Fruit fly (Drosophila melanogaster) whole organism, embryonic: ENCODE data around the gene CG12594.

Experiments
- Atf3 ChIP-seq: fragments of 200-800 bp; sonication (Bioruptor generic); optimal IDR thresholded peaks from 3 replicates; lab custom pipeline; 2016; ENCODE audit warnings: missing biosample characterization, missing genetic modification characterization
- Awh ChIP-seq: fragments of 200-800 bp; sonication (Bioruptor generic); IDR thresholded peaks from 2 replicates; pipeline ENCODE4, ENCODE4 v1.3.6; 2022; ENCODE audit warnings: missing biosample characterization, missing genetic modification characterization
- Bteb2 ChIP-seq: fragments of 200-800 bp; sonication (Bioruptor generic); optimal IDR thresholded peaks from 2 replicates; lab custom pipeline; 2016; ENCODE audit warnings: missing biosample characterization, missing genetic modification characterization
- CG10267 ChIP-seq: fragments of 200-800 bp; sonication (Bioruptor generic); optimal IDR thresholded peaks from 2 replicates; lab custom pipeline; 2018; ENCODE audit warnings: missing biosample characterization, mild to moderate bottlenecking, missing genetic modification characterization, moderate library complexity
- CG11560 ChIP-seq: fragments of 200-800 bp; sonication (Bioruptor generic); IDR thresholded peaks from 3 replicates; pipeline ENCODE4 v1.3.6; 2022; ENCODE audit warnings: missing biosample characterization, missing genetic modification characterization
- CG11695 ChIP-seq: fragments of 200-800 bp; sonication (Bioruptor generic); IDR thresholded peaks from 3 replicates; pipeline ENCODE4 v1.3.6; 2022; ENCODE audit warnings: missing biosample characterization, missing genetic modification characterization
- CG14710 ChIP-seq: fragments of 200-800 bp; sonication (Bioruptor generic); optimal IDR thresholded peaks from 3 replicates; lab custom pipeline; 2019; ENCODE audit warnings: missing biosample characterization, mild to moderate bottlenecking, missing genetic modification characterization, moderate library complexity
- CG15514 ChIP-seq: fragments of 200-800 bp; sonication (Bioruptor generic); optimal IDR thresholded peaks from 3 replicates; lab custom pipeline; 2017; ENCODE audit warnings: missing biosample characterization, missing genetic modification characterization, mild to moderate bottlenecking, moderate library complexity, missing genetic modification reagents
- CG17186 ChIP-seq: fragments of 200-800 bp; sonication (Bioruptor generic); optimal IDR thresholded peaks from 3 replicates; lab custom pipeline; 2017; ENCODE audit warnings: missing biosample characterization, missing genetic modification reagents, missing genetic modification characterization
- CG17612 ChIP-seq: fragments of 200-800 bp; sonication (Bioruptor generic); IDR thresholded peaks from 2 replicates; pipeline ENCODE4 v1.3.6; 2022; ENCODE audit warnings: missing biosample characterization, missing genetic modification characterization
- CG18262 ChIP-seq: fragments of 200-800 bp; optimal IDR thresholded peaks from 3 replicates; lab custom pipeline; 2019; ENCODE audit warnings: missing biosample characterization, mild to moderate bottlenecking, missing genetic modification characterization, moderate library complexity
- CG2129 ChIP-seq: fragments of 200-800 bp; sonication (Bioruptor generic); IDR thresholded peaks from 2 replicates; pipeline ENCODE4 v1.3.6; 2022; ENCODE audit warnings: missing biosample characterization, missing genetic modification characterization; ENCODE audit not compliant: partially characterized antibody
- CG31365 ChIP-seq: fragments of 200-800 bp; sonication (Bioruptor generic); optimal IDR thresholded peaks from 2 replicates; lab custom pipeline; 2018; ENCODE audit warnings: missing biosample characterization, mild to moderate bottlenecking, missing genetic modification characterization
- CG31388 ChIP-seq: fragments of 200-800 bp; sonication (Bioruptor generic); optimal IDR thresholded peaks from 2 replicates; lab custom pipeline; 2016; ENCODE audit warnings: missing biosample characterization, missing genetic modification characterization
- CG34224 ChIP-seq: fragments of 200-800 bp; sonication (Bioruptor generic); IDR thresholded peaks from 3 replicates; pipeline ENCODE4 v1.3.6; 2022; ENCODE audit warnings: missing biosample characterization, missing genetic modification characterization; ENCODE audit not compliant: partially characterized antibody
- CG34376 ChIP-seq: fragments of 200-800 bp; sonication (Bioruptor generic); optimal IDR thresholded peaks from 2 replicates; lab custom pipeline; 2018; ENCODE audit warnings: missing biosample characterization, mild to moderate bottlenecking, missing genetic modification characterization
- CG3995 ChIP-seq: fragments of 200-800 bp; sonication (Bioruptor generic); optimal IDR thresholded peaks from 3 replicates; lab custom pipeline; 2016; ENCODE audit warnings: missing biosample characterization, missing genetic modification characterization
- CG4328 ChIP-seq: fragments of 200-800 bp; sonication (Bioruptor generic); optimal IDR thresholded peaks from 3 replicates; lab custom pipeline; 2017; ENCODE audit warnings: missing biosample characterization, missing genetic modification reagents, missing genetic modification characterization
- CG4617 ChIP-seq: fragments of 200-800 bp; sonication (Bioruptor generic); optimal IDR thresholded peaks from 3 replicates; lab custom pipeline; 2016; ENCODE audit warnings: missing biosample characterization, missing genetic modification characterization, borderline replicate concordance
- CG7556 ChIP-seq: fragments of 200-800 bp; sonication (Bioruptor generic); optimal IDR thresholded peaks from 2 replicates; lab custom pipeline; 2017; ENCODE audit warnings: missing biosample characterization, mild to moderate bottlenecking, missing genetic modification characterization
- CG8388 ChIP-seq: fragments of 200-800 bp; sonication (Bioruptor generic); optimal IDR thresholded peaks from 2 replicates; lab custom pipeline; 2019; ENCODE audit warnings: missing biosample characterization, mild to moderate bottlenecking, missing genetic modification characterization, moderate library complexity
- CG9437 ChIP-seq: fragments of 200-800 bp; sonication (Bioruptor generic); optimal IDR thresholded peaks from 2 replicates; lab custom pipeline; 2018; ENCODE audit warnings: missing biosample characterization, mild to moderate bottlenecking, missing genetic modification characterization
- CG9609 ChIP-seq: fragments of 200-800 bp; sonication (Bioruptor generic); optimal IDR thresholded peaks from 3 replicates; lab custom pipeline; 2016; ENCODE audit warnings: missing biosample characterization, missing genetic modification characterization
- CG9817 ChIP-seq: fragments of 200-800 bp; sonication (Bioruptor generic); optimal IDR thresholded peaks from 2 replicates; lab custom pipeline; 2018; ENCODE audit warnings: missing biosample characterization, mild to moderate bottlenecking, missing genetic modification characterization, moderate library complexity
- D ChIP-seq, 2 experiments: fragments of 200-800 bp in 1 of 2; fragments of >200 bp in 1 of 2; sonication (Bioruptor generic) in 1 of 2; optimal IDR thresholded peaks; 2 replicates in 1 of 2; 3 replicates in 1 of 2; lab custom pipeline; 2017; ENCODE audit warnings: mild to moderate bottlenecking in 1 of 2, missing biosample characterization in 1 of 2, missing genetic modification characterization in 1 of 2, missing genetic modification reagents in 1 of 2
- Dip2 ChIP-seq: fragments of 200-800 bp; sonication (Bioruptor generic); IDR thresholded peaks from 2 replicates; pipeline ENCODE4 v1.3.6; 2022; ENCODE audit warnings: missing biosample characterization, missing genetic modification characterization
- Dip3 ChIP-seq: fragments of 200-800 bp; sonication (Bioruptor generic); optimal IDR thresholded peaks from 3 replicates; lab custom pipeline; 2016; ENCODE audit warnings: missing biosample characterization, missing genetic modification characterization
- E2f1 ChIP-seq: fragments of 200-800 bp; sonication (Bioruptor generic); IDR thresholded peaks from 2 replicates; pipeline ENCODE4 v1.3.6; 2022; ENCODE audit warnings: missing biosample characterization, missing genetic modification characterization
- E2f2 ChIP-seq: fragments of 200-800 bp; sonication (Bioruptor generic); IDR thresholded peaks from 2 replicates; pipeline ENCODE4 v1.3.6; 2022; ENCODE audit warnings: missing biosample characterization, missing genetic modification characterization
- HLHmδ ChIP-seq: fragments of 200-800 bp; sonication (Bioruptor generic); optimal IDR thresholded peaks from 2 replicates; lab custom pipeline; 2018; ENCODE audit warnings: missing biosample characterization, mild to moderate bottlenecking, missing genetic modification characterization, moderate library complexity
- Hey ChIP-seq: fragments of 200-800 bp; sonication (Bioruptor generic); optimal IDR thresholded peaks from 3 replicates; lab custom pipeline; 2018; ENCODE audit warnings: missing biosample characterization, mild to moderate bottlenecking, missing genetic modification characterization
- Hr39 ChIP-seq: fragments of >200 bp; optimal IDR thresholded peaks from 2 replicates; lab custom pipeline; 2017
- Myb ChIP-seq: fragments of 200-800 bp; sonication (Bioruptor generic); optimal IDR thresholded peaks from 2 replicates; lab custom pipeline; 2016; ENCODE audit warnings: missing biosample characterization, missing genetic modification characterization
- NC2β ChIP-seq: fragments of 200-800 bp; sonication (Bioruptor generic); optimal IDR thresholded peaks from 2 replicates; lab custom pipeline; 2016; ENCODE audit warnings: missing biosample characterization, missing genetic modification characterization
- Nf-YA ChIP-seq: fragments of 200-800 bp; sonication (Bioruptor generic); IDR thresholded peaks from 2 replicates; pipeline ENCODE4 v1.3.6; 2022; ENCODE audit warnings: missing biosample characterization, missing genetic modification characterization
- Opbp ChIP-seq: fragments of 200-800 bp; sonication (Bioruptor generic); IDR thresholded peaks from 3 replicates; pipeline ENCODE4 v1.3.6; 2022; ENCODE audit warnings: missing biosample characterization, missing genetic modification characterization; ENCODE audit not compliant: partially characterized antibody
- Ptx1 ChIP-seq: fragments of 200-800 bp; sonication (Bioruptor generic); IDR thresholded peaks from 2 replicates; pipeline ENCODE4 v1.3.6; 2022; ENCODE audit warnings: missing biosample characterization, missing genetic modification characterization
- Rfx ChIP-seq: fragments of 200-800 bp; sonication (Bioruptor generic); IDR thresholded peaks from 2 replicates; pipeline ENCODE4 v1.3.6; 2022; ENCODE audit warnings: missing biosample characterization, missing genetic modification characterization
- YL-1 ChIP-seq: fragments of 200-800 bp; sonication (Bioruptor generic); optimal IDR thresholded peaks from 3 replicates; lab custom pipeline; 2017; ENCODE audit warnings: missing biosample characterization, mild to moderate bottlenecking, missing genetic modification characterization
- dysf ChIP-seq: fragments of 200-800 bp; sonication (Bioruptor generic); IDR thresholded peaks from 3 replicates; pipeline ENCODE4 v1.3.6; 2022; ENCODE audit warnings: missing biosample characterization, missing genetic modification characterization
- gfzf ChIP-seq: fragments of 200-800 bp; sonication (Bioruptor generic); optimal IDR thresholded peaks from 2 replicates; lab custom pipeline; 2016; ENCODE audit warnings: missing biosample characterization, mild to moderate bottlenecking, missing genetic modification characterization, moderate library complexity
- ham ChIP-seq: fragments of 200-800 bp; sonication (Bioruptor generic); IDR thresholded peaks from 2 replicates; pipeline ENCODE4 v1.3.6; 2022; ENCODE audit warnings: missing biosample characterization, missing genetic modification characterization
- insv ChIP-seq, 2 experiments: fragments of 200-800 bp; sonication (Bioruptor generic); optimal IDR thresholded peaks; 3 replicates each; lab custom pipeline; 2016 to 2018; ENCODE audit warnings: missing biosample characterization in 2 of 2, missing genetic modification characterization in 2 of 2
- mld ChIP-seq: fragments of 200-800 bp; sonication (Bioruptor generic); IDR thresholded peaks from 3 replicates; pipeline ENCODE4 v1.3.6; 2022; ENCODE audit warnings: missing biosample characterization, missing genetic modification characterization; ENCODE audit not compliant: partially characterized antibody
- salm ChIP-seq: fragments of 200-800 bp; sonication (Bioruptor generic); optimal IDR thresholded peaks from 2 replicates; lab custom pipeline; 2018; ENCODE audit warnings: missing biosample characterization, mild to moderate bottlenecking, missing genetic modification characterization
- scrt ChIP-seq: fragments of 200-800 bp; sonication (Bioruptor generic); optimal IDR thresholded peaks from 2 replicates; lab custom pipeline; 2018; ENCODE audit warnings: missing biosample characterization, mild to moderate bottlenecking, missing genetic modification characterization, moderate library complexity
- sisA ChIP-seq: fragments of 200-800 bp; sonication (Bioruptor generic); IDR thresholded peaks from 2 replicates; pipeline ENCODE4 v1.3.6; 2022; ENCODE audit warnings: missing biosample characterization, missing genetic modification characterization
- slou ChIP-seq: fragments of 200-800 bp; sonication (Bioruptor generic); optimal IDR thresholded peaks from 3 replicates; lab custom pipeline; 2016; ENCODE audit warnings: missing biosample characterization, missing genetic modification characterization
- wdn ChIP-seq: fragments of 200-800 bp; sonication (Bioruptor generic); IDR thresholded peaks from 2 replicates; pipeline ENCODE4 v1.3.6; 2022; ENCODE audit warnings: missing biosample characterization, missing genetic modification characterization
- yki ChIP-seq: fragments of >200 bp; optimal IDR thresholded peaks from 3 replicates; lab custom pipeline; 2018
- z ChIP-seq: fragments of 200-800 bp; sonication (Bioruptor generic); IDR thresholded peaks from 3 replicates; pipeline ENCODE4 v1.3.6; 2022; ENCODE audit warnings: missing biosample characterization, missing genetic modification characterization

CG12594 gene

DNA sequence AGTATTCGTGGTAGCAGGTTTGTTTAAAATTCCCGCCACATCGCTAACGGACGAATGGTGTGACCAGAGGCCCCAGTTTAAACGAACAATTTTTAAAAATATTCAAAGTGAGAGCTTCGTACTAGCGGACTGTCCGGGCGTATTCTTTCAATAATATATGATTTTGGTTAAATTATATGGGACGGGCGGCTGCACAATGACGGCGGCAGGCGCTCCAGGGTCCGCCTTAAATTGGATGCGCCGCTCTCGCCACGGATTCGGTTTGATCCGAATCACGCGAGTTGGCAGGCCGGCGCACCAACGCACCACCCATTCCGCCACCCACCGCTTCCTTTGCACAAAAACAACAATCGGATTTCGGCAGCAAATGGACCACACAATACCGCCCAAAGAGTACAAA lies 13.8 kb downstream of the CG12594 start, which contains the start of gene CG14721 (continued):
- TF ChIP-seq mld (GFP tag; lab: Robert Waterston, UW) (no peak), CG15514 (GFP tag; lab: Kevin White, UChicago) (peak; percentile 86), Hey (tag; lab: Kevin White, UChicago) (no peak), CG11695 (GFP tag; lab: Robert Waterston, UW) (0 out of 3 replicates have a peak, but pooled peaks have one; percentile 32), CG11560 (tag; lab: Robert Waterston, UW) (peak; percentile 45; the same call in 1 of the 3 replicates), Bteb2 (GFP tag; lab: Kevin White, UChicago) (no peak), yki (lab: Kevin White, UChicago) (no peak), E2f1 (GFP tag; lab: Robert Waterston, UW) (no peak), HLHmδ (no peak), salm (tag; lab: Kevin White, UChicago) (no peak), Ptx1 (GFP tag; lab: Robert Waterston, UW) (0 out of 2 replicates have a peak, but pooled peaks have one; percentile 17), CG2129 (GFP tag; lab: Robert Waterston, UW) (no peak), slou (GFP tag; lab: Kevin White, UChicago) (no peak), CG9817 (tag; lab: Kevin White, UChicago) (no peak), D (optimal IDR thresholded peaks at IDR 0.05; lab: Kevin White, UChicago) (no peak), D (GFP tag; optimal IDR thresholded peaks at IDR 0.05; lab: Kevin White, UChicago) (no peak), CG18262 (tag; lab: Kevin White, UChicago) (no peak), CG4328 (GFP tag; lab: Kevin White, UChicago) (no peak), Nf-YA (no peak), CG34224 (GFP tag; lab: Robert Waterston, UW) (peak; percentile 52; the same call in 2 of the 3 replicates), Atf3 (GFP tag; lab: Kevin White, UChicago) (no peak), wdn (GFP tag; lab: Robert Waterston, UW) (no peak), E2f2 (GFP tag; lab: Robert Waterston, UW) (peak; percentile 96), CG31388 (GFP tag; lab: Kevin White, UChicago) (no peak), NC2β (GFP tag; lab: Kevin White, UChicago) (peak; percentile 18), Dip2 (no peak), CG17612 (GFP tag; lab: Robert Waterston, UW) (no peak), Awh (GFP tag; lab: Robert Waterston, UW) (no peak), Dip3 (no peak), YL-1 (GFP tag; lab: Kevin White, UChicago) (peak; percentile 31), z (GFP tag; lab: Robert Waterston, UW) (no peak), CG9437 (GFP tag; lab: Kevin White, UChicago) (no peak), CG7556 (no peak), Myb (GFP tag; lab: Kevin White, UChicago) (peak; percentile 90), CG8388 (GFP tag; lab: Kevin White, UChicago) (no peak), Rfx (GFP tag; lab: Robert Waterston, UW) (no peak; the same call in 1 of the 2 replicates), CG10267 (tag; lab: Kevin White, UChicago) (no peak), Opbp (GFP tag; lab: Robert Waterston, UW) (peak; percentile 41; the same call in 1 of the 3 replicates)

DNA sequence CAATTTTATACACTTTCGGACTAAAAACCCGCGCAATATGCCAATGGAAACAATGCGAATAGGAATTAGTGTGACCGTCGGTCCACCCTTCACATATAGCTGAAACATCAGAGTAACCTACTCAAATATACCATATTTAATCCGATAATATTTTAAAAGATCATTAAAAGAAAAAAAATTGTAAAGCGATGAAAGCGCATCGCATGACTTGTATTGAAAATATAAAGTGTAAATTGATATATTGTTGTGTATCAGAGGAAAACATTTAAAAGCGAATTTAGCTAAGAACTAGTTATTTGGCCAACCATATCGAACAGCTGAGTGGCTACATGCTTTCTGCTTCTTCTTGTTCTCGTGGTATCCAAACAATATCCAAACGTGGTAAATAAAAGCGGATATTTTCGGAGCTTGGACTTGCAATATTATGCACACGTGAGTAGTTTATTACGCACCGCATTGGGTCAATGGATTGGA lies 20.2 kb downstream of the CG12594 start, which contains the start of the genes Blm and CG14722:
TSS of gene Blm (minus strand) at position 54 of the 474 bp plus-strand sequence.
TSS of gene CG14722 (plus strand) at position 161 of the 474 bp plus-strand sequence.
- TF ChIP-seq CG17186 (GFP tag; lab: Kevin White, UChicago) (peak; percentile 57), CG34376 (GFP tag; lab: Kevin White, UChicago) (peak; percentile 8), ham (GFP tag; lab: Robert Waterston, UW) (no peak), CG3995 (GFP tag; lab: Kevin White, UChicago) (peak; percentile 42), mld (GFP tag; lab: Robert Waterston, UW) (no peak), Hr39 (lab: Kevin White, UChicago) (no peak), insv (GFP tag; optimal IDR thresholded peaks at IDR 0.05; lab: Kevin White, UChicago) (peak in 1 of 2 experiments; percentile 19), CG9609 (GFP tag; lab: Kevin White, UChicago) (no peak), scrt (GFP tag; lab: Kevin White, UChicago) (no peak), CG4617 (GFP tag; lab: Kevin White, UChicago) (peak; percentile 56), dysf (no peak), gfzf (GFP tag; lab: Kevin White, UChicago) (peak; percentile 83), CG31365 (no peak), CG14710 (peak; percentile 58), sisA (no peak)
